Worm (Caenorhabditis elegans): ENCODE results near the gene Y69F12A.1.

DNA sequence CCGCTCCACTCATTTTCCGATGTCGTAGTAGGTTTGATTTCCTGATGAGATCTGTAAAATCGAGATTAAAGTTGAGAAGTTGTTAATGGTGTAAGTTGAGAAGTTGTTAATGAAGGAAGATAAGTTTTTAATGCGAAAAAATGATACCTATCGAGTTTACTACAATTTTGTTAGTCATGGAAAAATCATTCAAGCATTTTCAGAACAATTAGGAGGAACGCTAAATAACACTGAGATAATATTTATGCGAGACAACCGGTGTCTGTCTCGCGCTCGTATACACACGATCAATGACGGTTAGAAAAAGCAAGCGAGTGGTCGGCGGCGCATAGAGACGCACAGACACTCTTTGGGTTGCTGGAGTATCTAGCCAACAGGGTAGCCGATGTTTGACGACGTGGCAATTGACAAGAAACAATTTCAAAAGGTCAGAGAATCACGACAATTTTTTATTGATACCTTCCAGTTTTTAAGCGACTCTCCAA, 41.1 kb downstream of the Y69F12A.1 start, which contains the start of gene cgh-1:
- TF ChIP-seq tab-1 (GFP tag; IDR thresholded peaks at IDR 0.05) (no peak), T22C8.4 (GFP tag; IDR thresholded peaks at IDR 0.05) (no peak), med-1 (GFP tag; optimal IDR thresholded peaks at IDR 0.05; ENCODE audit: insufficient read depth) (no peak), ztf-29 (GFP tag; IDR thresholded peaks at IDR 0.05) (no peak), klf-2 (GFP tag; conservative IDR thresholded peaks at IDR 0.05) (no peak)

All from whole organism, midembryonic.